Worm (Caenorhabditis elegans) whole organism, midembryonic: ENCODE results near the gene srt-8.

Source experiments
- T22C8.4 ChIP-seq: fragments of 200-800 bp; sonication (Bioruptor generic); IDR thresholded peaks from 2 replicates; pipeline ENCODE4 v1.3.6; 2022; ENCODE audit warnings: missing genetic modification characterization, missing compliant biosample characterization
- flt-1 ChIP-seq: fragments of 200-800 bp; sonication (Bioruptor generic); IDR thresholded peaks from 2 replicates; pipeline ENCODE4 v1.3.6; 2022; ENCODE audit warnings: missing genetic modification characterization, missing compliant biosample characterization
- ref-1 ChIP-seq: fragments of 200-800 bp; sonication (Bioruptor generic); conservative IDR thresholded peaks from 2 replicates; pipeline ENCODE4 v1.3.6; 2022; ENCODE audit warnings: missing genetic modification reagents, missing genetic modification characterization, missing compliant biosample characterization
- tab-1 ChIP-seq: fragments of 200-800 bp; sonication (Bioruptor generic); IDR thresholded peaks from 2 replicates; pipeline ENCODE4 v1.3.6; 2022; ENCODE audit warnings: missing genetic modification characterization, missing compliant biosample characterization
- ztf-23 ChIP-seq: fragments of 200-800 bp; sonication (Bioruptor generic); IDR thresholded peaks from 2 replicates; pipeline ENCODE4 v1.3.6; 2022; ENCODE audit warnings: missing genetic modification reagents, missing genetic modification characterization, missing compliant biosample characterization
- ztf-29 ChIP-seq: fragments of 200-800 bp; sonication (Bioruptor generic); IDR thresholded peaks from 2 replicates; pipeline ENCODE4 v1.3.6; 2022; ENCODE audit warnings: missing genetic modification reagents, missing genetic modification characterization, missing compliant biosample characterization

DNA sequence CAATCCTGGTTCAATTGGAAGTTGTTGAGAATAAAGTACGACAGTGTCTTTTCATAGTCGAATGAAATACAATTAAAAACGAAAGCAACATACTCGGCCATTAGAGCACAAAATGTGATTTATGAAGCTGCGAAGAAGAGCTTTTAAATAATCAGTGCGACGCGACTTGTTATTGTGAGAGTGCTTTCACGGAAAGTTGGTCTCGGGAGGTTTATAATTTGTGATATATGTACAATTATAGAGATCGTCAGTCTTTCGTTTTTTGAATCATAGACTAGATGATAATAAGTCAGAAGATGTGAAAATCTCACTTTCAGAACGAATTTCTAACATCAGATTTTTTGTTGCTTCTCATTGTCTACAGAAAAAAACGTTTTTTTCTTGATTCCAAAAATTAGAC lies 24.3 kb upstream of the srt-8 start, which contains the start of gene srt-15:
- TF ChIP-seq ref-1 = no peak
- TF ChIP-seq ztf-29 (GFP tag; lab: Robert Waterston, UW) = no peak
- no peak for TF ChIP-seq T22C8.4 (GFP tag; lab: Robert Waterston, UW)
- no peak for TF ChIP-seq ztf-23
- TF ChIP-seq tab-1 (GFP tag; lab: Robert Waterston, UW) = no peak
- no peak for TF ChIP-seq flt-1
